Worm (Caenorhabditis elegans): ENCODE data around the gene molo-1.

molo-1 gene

ce11 chrIII:5588746-5589145, 15.0 kb downstream of the molo-1 start (continued):
- TF ChIP-seq F33H1.4 (GFP tag; IDR thresholded peaks at IDR 0.05) = peak; percentile 33; the same call in 1 of the 2 replicates
- TF ChIP-seq hrde-1 (tag; optimal IDR thresholded peaks at IDR 0.05; ENCODE audit: borderline replicate concordance) = peak; percentile 59
- TF ChIP-seq egl-18 (GFP tag; IDR thresholded peaks at IDR 0.05) = no peak
- TF ChIP-seq tbp1 (GFP tag; optimal IDR thresholded peaks at IDR 0.05) = peak; percentile 9
- TF ChIP-seq C17E4.6 (GFP tag; IDR thresholded peaks at IDR 0.05) = 0 out of 2 replicates have a peak, but pooled peaks have one; percentile 31
- TF ChIP-seq nfyb-1 (GFP tag; IDR thresholded peaks at IDR 0.05) = peak; percentile 48; the same call in 1 of the 2 replicates
- TF ChIP-seq snpc-3.4 (tag; optimal IDR thresholded peaks at IDR 0.05) = peak; percentile 63
- TF ChIP-seq tbx-9 (tag; optimal IDR thresholded peaks at IDR 0.05; ENCODE audit: borderline replicate concordance) = no peak
- peak; percentile 68 for TF ChIP-seq B0336.3 (GFP tag; IDR thresholded peaks at IDR 0.05)
- TF ChIP-seq egl-44 (GFP tag; IDR thresholded peaks at IDR 0.05) = no peak
- TF ChIP-seq Y79H2A.3 (GFP tag; conservative IDR thresholded peaks at IDR 0.05) = 0 out of 2 replicates have a peak, but pooled peaks have one; percentile 59
- TF ChIP-seq him-1 (tag; optimal IDR thresholded peaks at IDR 0.05) = peak; percentile 30
- TF ChIP-seq lin-35 (GFP tag; optimal IDR thresholded peaks at IDR 0.05) = peak in 1 of 3 experiments; percentile 26
- 0 out of 2 replicates have a peak, but pooled peaks have one; percentile 32 for TF ChIP-seq madf-3 (GFP tag; IDR thresholded peaks at IDR 0.05)
- TF ChIP-seq pha-4 (tag; optimal IDR thresholded peaks at IDR 0.05) = no peak
- no peak for TF ChIP-seq cebp-1 (GFP tag; IDR thresholded peaks at IDR 0.05)
- TF ChIP-seq cebp-1 (tag; optimal IDR thresholded peaks at IDR 0.05) = peak; percentile 29
- TF ChIP-seq K12H6.12 (tag; optimal IDR thresholded peaks at IDR 0.05) = no peak
- TF ChIP-seq hsf-1 (GFP tag; IDR thresholded peaks at IDR 0.05) = peak; percentile 46; the same call in 1 of the 2 replicates
- TF ChIP-seq attf-6 (GFP tag; IDR thresholded peaks at IDR 0.05) = peak; percentile 61; the same call in 1 of the 2 replicates
- no peak for TF ChIP-seq ztf-18 (tag; optimal IDR thresholded peaks at IDR 0.05)
- no peak for TF ChIP-seq bed-2 (GFP tag; IDR thresholded peaks at IDR 0.05)

- TF ChIP-seq chd-7 (tag; optimal IDR thresholded peaks at IDR 0.05) = no peak
- no peak for TF ChIP-seq ceh-27 (GFP tag; optimal IDR thresholded peaks at IDR 0.05)
- no peak for TF ChIP-seq cebp-2 (GFP tag; IDR thresholded peaks at IDR 0.05)
- no peak for TF ChIP-seq ceh-79 (tag; optimal IDR thresholded peaks at IDR 0.05)
- TF ChIP-seq F39B2.1 (GFP tag; IDR thresholded peaks at IDR 0.05) = no peak
- no peak for TF ChIP-seq sptf-2 (GFP tag; optimal IDR thresholded peaks at IDR 0.05)
- TF ChIP-seq ztf-3 (GFP tag; optimal IDR thresholded peaks at IDR 0.05) = no peak
- no peak for TF ChIP-seq lir-1 (GFP tag; conservative IDR thresholded peaks at IDR 0.05)
- TF ChIP-seq ztf-26 (tag; optimal IDR thresholded peaks at IDR 0.05) = no peak
- TF ChIP-seq somi-1 (GFP tag; optimal IDR thresholded peaks at IDR 0.05) = no peak
- peak; percentile 4 for TF ChIP-seq ztf-18 (tag; optimal IDR thresholded peaks at IDR 0.05)
- no peak for TF ChIP-seq athp-1 (tag; optimal IDR thresholded peaks at IDR 0.05)
- TF ChIP-seq ZK185.1 (tag; optimal IDR thresholded peaks at IDR 0.05; ENCODE audit: poor library complexity, severe bottlenecking) = no peak
- no peak for TF ChIP-seq B0035.1 (tag; optimal IDR thresholded peaks at IDR 0.05)
- TF ChIP-seq F33H1.4 (GFP tag; IDR thresholded peaks at IDR 0.05) = peak; percentile 96
- peak; percentile 40 for TF ChIP-seq tbp1 (GFP tag; optimal IDR thresholded peaks at IDR 0.05)
- TF ChIP-seq ets-4 (GFP tag; optimal IDR thresholded peaks at IDR 0.05) = no peak
- no peak for TF ChIP-seq xnd-1 (tag; optimal IDR thresholded peaks at IDR 0.05)
- TF ChIP-seq ztf-6 (GFP tag; IDR thresholded peaks at IDR 0.05) = no peak
- TF ChIP-seq F10E7.11 (tag; optimal IDR thresholded peaks at IDR 0.05) = no peak
- peak; percentile 21 for TF ChIP-seq F49E8.2 (tag; optimal IDR thresholded peaks at IDR 0.05; ENCODE audit: insufficient read depth)
- TF ChIP-seq B0336.3 (GFP tag; IDR thresholded peaks at IDR 0.05) = no peak
- TF ChIP-seq ama-1 (optimal IDR thresholded peaks at IDR 0.05) = no peak
- no peak for TF ChIP-seq ama-1 (GFP tag; optimal IDR thresholded peaks at IDR 0.05)
- peak; percentile 51; the same call in 1 of the 2 replicates for TF ChIP-seq attf-3 (GFP tag; conservative IDR thresholded peaks at IDR 0.05)
- TF ChIP-seq aptf-3 (GFP tag; IDR thresholded peaks at IDR 0.05) = no peak
- TF ChIP-seq gei-17 (GFP tag; optimal IDR thresholded peaks at IDR 0.05) = no peak
- TF ChIP-seq cebp-1 (GFP tag; IDR thresholded peaks at IDR 0.05) = no peak
- peak; percentile 18 for TF ChIP-seq cebp-1 (tag; optimal IDR thresholded peaks at IDR 0.05)
- peak; percentile 74 for TF ChIP-seq mcd-1 (GFP tag; IDR thresholded peaks at IDR 0.05)
- TF ChIP-seq repo-1 (tag; optimal IDR thresholded peaks at IDR 0.05) = no peak
- TF ChIP-seq F37B4.10 (GFP tag; IDR thresholded peaks at IDR 0.05) = no peak
Observed at ce11 chrIII:5591668-5592149, 17.9 kb downstream of the molo-1 start, which contains the start of the genes ddx-15 and ucr-1. Gene ddx-15, minus strand, starts transcription at chrIII:5591718. Gene ucr-1, plus strand, starts transcription at chrIII:5592135.

Measured in whole organism, young adult.